Fruit fly (Drosophila melanogaster): Measurements from ENCODE around the gene dsx.

DNA sequence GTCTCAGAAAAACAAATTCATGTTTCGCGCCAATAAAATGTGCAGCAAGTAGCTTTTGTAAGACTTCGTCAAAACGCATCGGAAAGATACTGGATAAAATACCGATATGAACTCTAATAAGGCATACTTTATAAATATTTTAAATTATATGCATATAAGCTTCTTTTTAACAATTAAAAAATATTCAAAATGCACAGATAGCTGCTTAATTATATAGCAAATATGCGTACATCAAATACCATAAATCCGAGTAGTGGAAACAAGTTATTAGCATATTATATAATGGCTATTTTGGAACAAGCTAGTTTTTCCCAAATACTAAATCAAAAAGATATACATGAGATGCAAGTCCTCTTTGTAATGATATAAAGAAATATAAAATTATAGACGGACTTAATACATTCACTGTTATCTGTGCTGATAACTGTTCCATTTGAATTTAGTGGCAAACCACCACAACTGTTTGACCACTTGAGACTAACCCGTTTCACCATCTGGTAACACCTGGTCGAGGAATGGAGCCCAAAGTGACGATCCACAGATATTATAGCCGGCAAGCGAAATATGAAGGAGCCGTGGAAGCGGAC, 32.4 kb upstream of the dsx start, which contains the start of gene PIG-H:
- no peak for TF ChIP-seq CTCF (optimal IDR thresholded peaks at IDR 0.05)
- TF ChIP-seq CG8478 (optimal IDR thresholded peaks at IDR 0.05) = no peak
